Worm (Caenorhabditis elegans): Measurements from ENCODE around the gene unc-4.

DNA sequence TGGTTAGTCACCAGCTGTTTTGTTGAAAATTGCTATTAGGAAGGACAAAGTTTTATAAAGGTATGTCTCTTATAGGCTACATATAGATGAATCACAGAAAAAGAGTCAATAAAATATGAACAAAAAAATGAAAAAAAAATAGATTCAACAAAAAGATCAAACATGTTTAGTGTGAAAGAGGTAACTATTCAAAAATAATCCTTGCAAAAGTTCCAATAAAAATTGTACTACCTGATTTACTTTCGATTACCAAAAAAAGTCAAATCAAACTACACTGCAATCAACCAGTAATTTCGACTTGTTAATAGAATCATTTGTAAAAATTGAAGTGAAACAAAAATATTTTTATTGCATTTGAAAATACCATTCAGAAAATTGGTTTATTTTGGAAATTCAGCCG is 49.2 kb downstream of the unc-4 start, which contains the start of gene ZK938.10:
- TF ChIP-seq ceh-36 (tag; optimal IDR thresholded peaks at IDR 0.05) = no peak
- TF ChIP-seq B0310.2 (tag; optimal IDR thresholded peaks at IDR 0.05) = no peak
- TF ChIP-seq ama-1 (optimal IDR thresholded peaks at IDR 0.05) = no peak
- TF ChIP-seq tbx-37 (GFP tag; conservative IDR thresholded peaks at IDR 0.05) = no peak
- TF ChIP-seq flt-1 (GFP tag; IDR thresholded peaks at IDR 0.05) = no peak
- TF ChIP-seq ceh-13 (GFP tag; optimal IDR thresholded peaks at IDR 0.05) = no peak
- no peak for TF ChIP-seq ets-7 (tag; optimal IDR thresholded peaks at IDR 0.05)
- no peak for TF ChIP-seq tra-4 (tag; optimal IDR thresholded peaks at IDR 0.05)
- TF ChIP-seq hmbx-1 (tag; optimal IDR thresholded peaks at IDR 0.05) = no peak
- TF ChIP-seq pes-1 (GFP tag; IDR thresholded peaks at IDR 0.05) = no peak
- no peak for TF ChIP-seq scrt-1 (GFP tag; IDR thresholded peaks at IDR 0.05)
- TF ChIP-seq F13C5.2 (tag; optimal IDR thresholded peaks at IDR 0.05) = no peak

Measured in whole organism, early embryonic.